Fruit fly (Drosophila melanogaster) whole organism: Measurements from ENCODE around the gene CG15035.

ENCODE experiments used
- CG8478 ChIP-seq: fragments of >200 bp; optimal IDR thresholded peaks from 2 replicates; lab custom pipeline; 2018; ENCODE audit warnings: inconsistent platforms
- EcR ChIP-seq, 2 experiments: fragments of >200 bp; optimal IDR thresholded peaks; 2 replicates each; lab custom pipeline; 2017; ENCODE audit warnings: missing biosample characterization in 2 of 2, missing genetic modification characterization in 2 of 2, missing genetic modification reagents in 2 of 2
- psq ChIP-seq: fragments of >200 bp; optimal IDR thresholded peaks from 2 replicates; lab custom pipeline; 2017
- usp ChIP-seq: fragments of >200 bp; optimal IDR thresholded peaks from 2 replicates; lab custom pipeline; 2017; ENCODE audit warnings: missing biosample characterization, missing genetic modification characterization, mixed read lengths

DNA sequence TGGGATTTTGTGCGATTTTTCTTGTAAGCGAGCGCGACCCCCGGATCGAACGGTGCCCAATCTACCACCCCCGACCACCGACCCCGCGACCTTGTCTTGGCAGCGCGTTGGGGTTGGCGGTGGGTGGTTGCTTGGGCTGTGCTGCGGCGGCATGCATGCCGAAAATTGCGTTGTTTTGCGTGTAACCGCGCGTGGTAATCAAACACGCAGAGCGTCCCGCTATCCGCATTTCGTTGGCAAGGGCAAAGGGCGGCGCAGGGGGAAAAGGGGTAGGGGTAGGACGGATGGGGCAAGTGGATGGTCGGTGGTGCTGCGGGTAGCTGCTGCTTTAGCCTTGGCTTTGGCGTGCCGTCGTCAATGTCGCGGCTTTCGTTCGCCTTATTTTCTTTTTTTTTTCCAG lies 29.4 kb upstream of the CG15035 start:
- no peak for TF ChIP-seq psq (lab: Kevin White, UChicago)
- no peak for TF ChIP-seq usp (GFP tag; lab: Kevin White, UChicago)
- no peak for TF ChIP-seq EcR (GFP tag; optimal IDR thresholded peaks at IDR 0.05; lab: Kevin White, UChicago)
- no peak for TF ChIP-seq CG8478
